Worm (Caenorhabditis elegans): ENCODE data around the gene F37C4.6.

ce11 chrIV:3860419-3860818, 17.7 kb downstream of the F37C4.6 start:
- TF ChIP-seq skn-1 (tag; optimal IDR thresholded peaks at IDR 0.05) (no peak), unc-39 (tag; optimal IDR thresholded peaks at IDR 0.05) (no peak)

All from whole organism, L2 larva.